Fruit fly (Drosophila melanogaster): Measurements from ENCODE around the gene CG32240.
A peak's percentile ranks its signal among the peaks of the same experiment; 100 is the strongest.

CG32240 gene

DNA sequence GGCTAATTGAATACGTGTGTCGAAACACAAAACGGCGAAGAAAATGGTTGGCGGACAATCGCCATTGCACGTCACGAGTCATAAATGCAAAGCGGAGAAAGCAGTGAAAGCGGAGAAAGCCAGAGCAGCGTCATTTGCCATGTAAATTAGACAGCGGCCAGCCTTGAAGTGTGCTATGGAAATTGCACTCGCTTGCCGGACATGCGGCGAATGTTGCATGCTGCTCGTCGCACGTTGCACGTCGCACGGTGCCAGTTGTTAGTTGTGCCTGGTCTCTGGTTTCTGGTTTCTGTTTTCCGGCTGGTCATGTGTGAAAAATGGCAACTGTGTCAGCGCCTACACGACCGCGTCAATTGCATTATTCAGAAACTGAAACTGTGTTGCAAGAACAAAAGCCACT, 3.9 kb downstream of the CG32240 start (continued):
- TF ChIP-seq CG17186 (GFP tag; optimal IDR thresholded peaks at IDR 0.05) (no peak), CG12236 (GFP tag; optimal IDR thresholded peaks at IDR 0.05) (no peak), CG14014 (GFP tag; IDR thresholded peaks at IDR 0.05) (no peak), Xrp1 (GFP tag; IDR thresholded peaks at IDR 0.05) (no peak), CG9437 (GFP tag; optimal IDR thresholded peaks at IDR 0.05) (no peak), knrl (GFP tag; IDR thresholded peaks at IDR 0.05; ENCODE audit: partially characterized antibody) (0 out of 3 replicates have a peak, but pooled peaks have one; percentile 8), E2f1 (GFP tag; IDR thresholded peaks at IDR 0.05) (no peak), esg (GFP tag; conservative IDR thresholded peaks at IDR 0.05) (no peak), tna (GFP tag; IDR thresholded peaks at IDR 0.05; ENCODE audit: partially characterized antibody) (no peak), ssp (GFP tag; IDR thresholded peaks at IDR 0.05) (0 out of 2 replicates have a peak, but pooled peaks have one; percentile 5), fd3F (GFP tag; optimal IDR thresholded peaks at IDR 0.05) (no peak), abd-A (tag; optimal IDR thresholded peaks at IDR 0.05) (no peak), ci (GFP tag; IDR thresholded peaks at IDR 0.05) (0 out of 3 replicates have a peak, but pooled peaks have one; percentile 34), CG4730 (GFP tag; IDR thresholded peaks at IDR 0.05) (no peak), ara (GFP tag; IDR thresholded peaks at IDR 0.05) (no peak), yki (optimal IDR thresholded peaks at IDR 0.05) (no peak), CG5180 (GFP tag; optimal IDR thresholded peaks at IDR 0.05) (peak; percentile 69), CG9932 (GFP tag; IDR thresholded peaks at IDR 0.05) (0 out of 2 replicates have a peak, but pooled peaks have one; percentile 28), CG17361 (GFP tag; IDR thresholded peaks at IDR 0.05) (no peak), Rx (GFP tag; IDR thresholded peaks at IDR 0.05) (no peak), CG17802 (tag; optimal IDR thresholded peaks at IDR 0.05) (no peak), CG16815 (GFP tag; optimal IDR thresholded peaks at IDR 0.05) (no peak), CG9727 (GFP tag; optimal IDR thresholded peaks at IDR 0.05) (no peak), CG18476 (GFP tag; optimal IDR thresholded peaks at IDR 0.05) (no peak), CG15269 (tag; optimal IDR thresholded peaks at IDR 0.05) (no peak), CG31224 (GFP tag; IDR thresholded peaks at IDR 0.05) (no peak), Chrac-16 (GFP tag; optimal IDR thresholded peaks at IDR 0.05) (no peak), trem (tag; optimal IDR thresholded peaks at IDR 0.05) (no peak), Oaz (GFP tag; IDR thresholded peaks at IDR 0.05) (0 out of 2 replicates have a peak, but pooled peaks have one; percentile 19), fd96Cb (tag; optimal IDR thresholded peaks at IDR 0.05) (no peak), CG18619 (GFP tag; optimal IDR thresholded peaks at IDR 0.05) (no peak), Opbp (GFP tag; IDR thresholded peaks at IDR 0.05; ENCODE audit: partially characterized antibody) (no peak)

DNA sequence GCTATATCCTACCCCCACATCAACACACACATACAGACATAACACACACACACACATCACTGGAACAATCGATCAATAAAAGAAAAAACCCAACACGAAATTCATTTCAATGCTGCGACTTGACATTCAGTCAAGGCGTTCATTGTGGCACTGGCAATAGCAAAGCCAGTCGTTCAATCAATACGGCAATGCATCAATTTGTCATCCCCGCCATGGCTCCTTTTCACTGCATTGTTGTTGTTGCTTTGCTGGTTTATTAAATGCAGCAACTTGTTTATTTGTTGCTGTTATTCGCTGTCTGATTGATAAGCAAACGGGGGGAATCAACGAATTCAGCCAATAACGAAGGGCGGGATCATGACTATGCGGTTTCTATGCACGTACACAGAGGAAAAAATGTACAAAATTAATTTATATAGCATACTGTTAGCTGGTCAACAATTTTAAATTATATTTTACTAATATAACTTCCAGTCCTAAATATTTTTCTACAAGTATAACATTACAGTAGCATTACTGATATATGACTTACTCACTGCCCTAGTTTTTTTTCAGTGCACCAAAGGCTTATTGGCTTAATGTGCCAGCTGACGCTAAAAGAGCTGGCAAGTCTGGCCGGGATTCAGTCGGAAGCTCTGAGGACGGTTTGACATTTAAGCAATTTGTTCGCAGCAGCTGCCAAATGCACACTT, 5.6 kb downstream of the CG32240 start:
- TF ChIP-seq CG13775 (GFP tag; optimal IDR thresholded peaks at IDR 0.05) = no peak
- no peak for TF ChIP-seq sug (tag; optimal IDR thresholded peaks at IDR 0.05)
- TF ChIP-seq CG14441 (GFP tag; IDR thresholded peaks at IDR 0.05) = 0 out of 2 replicates have a peak, but pooled peaks have one; percentile 18
- TF ChIP-seq C15 (GFP tag; IDR thresholded peaks at IDR 0.05) = no peak
- TF ChIP-seq ci (GFP tag; IDR thresholded peaks at IDR 0.05) = 0 out of 3 replicates have a peak, but pooled peaks have one; percentile 28
- TF ChIP-seq Med (GFP tag) = peak; percentile 78
- no peak for TF ChIP-seq HLHmδ (GFP tag; optimal IDR thresholded peaks at IDR 0.05)
- no peak for TF ChIP-seq croc (GFP tag; conservative IDR thresholded peaks at IDR 0.05)
- TF ChIP-seq bbx (GFP tag; IDR thresholded peaks at IDR 0.05; ENCODE audit: partially characterized antibody) = no peak
- TF ChIP-seq CG13296 (GFP tag; optimal IDR thresholded peaks at IDR 0.05) = no peak
- TF ChIP-seq peb (GFP tag; IDR thresholded peaks at IDR 0.05) = no peak
- TF ChIP-seq org-1 (GFP tag; optimal IDR thresholded peaks at IDR 0.05) = no peak
- no peak for TF ChIP-seq CG1233 (GFP tag; optimal IDR thresholded peaks at IDR 0.05)
- TF ChIP-seq aop (GFP tag; IDR thresholded peaks at IDR 0.05) = no peak
- no peak for TF ChIP-seq abd-A (tag; optimal IDR thresholded peaks at IDR 0.05)
- no peak for TF ChIP-seq Neu2 (GFP tag; optimal IDR thresholded peaks at IDR 0.05; ENCODE audit: borderline replicate concordance)
- TF ChIP-seq dan (GFP tag; IDR thresholded peaks at IDR 0.05) = no peak
- no peak for TF ChIP-seq kay (GFP tag; optimal IDR thresholded peaks at IDR 0.05)
- TF ChIP-seq crol (GFP tag; IDR thresholded peaks at IDR 0.05) = no peak
- no peak for TF ChIP-seq gce (GFP tag; IDR thresholded peaks at IDR 0.05)
- TF ChIP-seq slbo (GFP tag; IDR thresholded peaks at IDR 0.05) = peak; percentile 46
- TF ChIP-seq Oli (tag; optimal IDR thresholded peaks at IDR 0.05) = peak; percentile 31

Measured in whole organism, embryonic.